Fruit fly (Drosophila melanogaster): Measurements from ENCODE around the gene csw.

The csw gene

DNA sequence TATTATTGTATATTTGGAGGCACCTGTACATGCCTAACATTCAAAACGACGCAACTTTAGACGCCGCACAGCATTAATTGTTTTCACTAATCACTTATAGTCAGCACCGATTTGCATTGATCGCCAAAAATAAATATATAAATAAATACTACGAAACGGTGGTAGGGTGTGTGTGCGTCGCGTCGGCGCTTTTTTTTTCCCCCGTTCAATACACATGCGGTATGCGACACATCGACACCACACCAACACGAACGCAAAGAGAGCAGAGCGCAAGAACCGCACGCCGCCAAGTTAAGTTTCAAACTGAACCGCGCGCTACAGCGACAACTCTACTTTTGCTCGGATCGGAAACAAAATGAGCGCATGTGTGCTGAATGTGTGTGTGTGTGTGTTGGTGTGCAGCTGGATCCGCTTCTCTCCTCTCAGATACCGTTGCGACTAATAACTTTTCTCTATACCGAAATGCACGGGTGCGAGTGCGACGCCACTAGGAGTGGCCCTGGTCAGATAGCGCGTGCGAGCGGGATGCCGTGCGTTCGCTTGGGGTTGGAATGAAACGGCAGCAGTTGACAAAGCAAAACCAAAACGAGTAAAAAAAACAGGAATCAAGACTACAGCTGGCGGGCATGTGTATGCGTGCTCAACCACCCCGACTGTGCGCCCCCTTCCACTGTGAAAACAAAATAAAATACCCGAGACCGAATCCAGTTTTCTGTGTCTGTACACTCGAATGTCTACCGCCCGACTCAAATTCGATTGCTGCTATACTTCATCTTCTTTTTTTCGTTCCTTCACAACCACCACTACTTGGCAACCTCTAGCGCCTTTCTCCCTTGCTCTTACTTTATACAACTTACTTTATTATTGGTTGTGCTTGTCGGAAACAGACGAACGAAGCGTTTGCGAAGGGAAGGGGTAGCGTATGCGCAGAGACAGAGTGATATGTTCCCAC, 29.3 kb downstream of the csw start, which contains the start of gene ph-d (continued):
- no peak for TF ChIP-seq CG3838 (GFP tag; optimal IDR thresholded peaks at IDR 0.05)
- peak; percentile 31 for TF ChIP-seq CG16815 (GFP tag; optimal IDR thresholded peaks at IDR 0.05)
- 0 out of 2 replicates have a peak, but pooled peaks have one; percentile 5 for TF ChIP-seq wdn (GFP tag; IDR thresholded peaks at IDR 0.05)
- TF ChIP-seq CG10431 (GFP tag; optimal IDR thresholded peaks at IDR 0.05), result peak; percentile 36
- TF ChIP-seq CG12942 (GFP tag; optimal IDR thresholded peaks at IDR 0.05), result no peak
- no peak for TF ChIP-seq CG7928 (GFP tag; optimal IDR thresholded peaks at IDR 0.05)
- TF ChIP-seq HLHmδ (GFP tag; optimal IDR thresholded peaks at IDR 0.05), result peak; percentile 38
- TF ChIP-seq Spps (tag; optimal IDR thresholded peaks at IDR 0.05), result no peak
- TF ChIP-seq CG9876 (GFP tag; optimal IDR thresholded peaks at IDR 0.05), result no peak
- TF ChIP-seq CG18262 (tag; optimal IDR thresholded peaks at IDR 0.05), result peak; percentile 59
- no peak for TF ChIP-seq rib (GFP tag; IDR thresholded peaks at IDR 0.05)
- no peak for TF ChIP-seq run (tag; optimal IDR thresholded peaks at IDR 0.05)
- TF ChIP-seq CG31441 (GFP tag; IDR thresholded peaks at IDR 0.05), result peak; percentile 63
- no peak for TF ChIP-seq crc (GFP tag; optimal IDR thresholded peaks at IDR 0.05)
- peak; percentile 92 for TF ChIP-seq sens (GFP tag)
- no peak for TF ChIP-seq CG9609 (GFP tag; optimal IDR thresholded peaks at IDR 0.05)
- TF ChIP-seq Aef1 (GFP tag; IDR thresholded peaks at IDR 0.05), result peak; percentile 37; the same call in 1 of the 3 replicates
- TF ChIP-seq CG3847 (GFP tag; IDR thresholded peaks at IDR 0.05), result no peak
- TF ChIP-seq sc (optimal IDR thresholded peaks at IDR 0.05), result no peak
- peak; percentile 62 for TF ChIP-seq sc (GFP tag; optimal IDR thresholded peaks at IDR 0.05)
- TF ChIP-seq CG9437 (GFP tag; optimal IDR thresholded peaks at IDR 0.05), result peak; percentile 25
- TF ChIP-seq onecut (GFP tag; IDR thresholded peaks at IDR 0.05), result peak; percentile 19; the same call in 1 of the 2 replicates
- peak in 1 of 2 experiments; percentile 7 for TF ChIP-seq dpn (GFP tag; optimal IDR thresholded peaks at IDR 0.05)
- TF ChIP-seq unpg (GFP tag; optimal IDR thresholded peaks at IDR 0.05), result peak; percentile 54
- no peak for TF ChIP-seq hkb (optimal IDR thresholded peaks at IDR 0.05)
- peak; percentile 60 for TF ChIP-seq hkb (GFP tag; IDR thresholded peaks at IDR 0.05)
- no peak for TF ChIP-seq Doc3 (GFP tag; IDR thresholded peaks at IDR 0.05; ENCODE audit: partially characterized antibody)
- TF ChIP-seq gt (GFP tag; IDR thresholded peaks at IDR 0.05), result no peak
- no peak for TF ChIP-seq ase (GFP tag; IDR thresholded peaks at IDR 0.05)
- peak; percentile 13 for TF ChIP-seq pzg (GFP tag; optimal IDR thresholded peaks at IDR 0.05)
- TF ChIP-seq exex (tag; optimal IDR thresholded peaks at IDR 0.05), result peak; percentile 30
- 0 out of 3 replicates have a peak, but pooled peaks have one; percentile 33 for TF ChIP-seq HLH4C (GFP tag; IDR thresholded peaks at IDR 0.05; ENCODE audit: partially characterized antibody)
- no peak for TF ChIP-seq gcm2 (GFP tag; optimal IDR thresholded peaks at IDR 0.05)
- TF ChIP-seq CTCF (GFP tag; optimal IDR thresholded peaks at IDR 0.05), result peak; percentile 40
- no peak for TF ChIP-seq CG12236 (GFP tag; optimal IDR thresholded peaks at IDR 0.05)
- TF ChIP-seq CG2199 (GFP tag; IDR thresholded peaks at IDR 0.05), result peak; percentile 42; the same call in 1 of the 3 replicates
- TF ChIP-seq gem (tag; optimal IDR thresholded peaks at IDR 0.05), result peak; percentile 74
- no peak for TF ChIP-seq al (GFP tag; IDR thresholded peaks at IDR 0.05)
- TF ChIP-seq Awh (GFP tag; IDR thresholded peaks at IDR 0.05), result no peak
- TF ChIP-seq sug (tag; optimal IDR thresholded peaks at IDR 0.05), result peak; percentile 56
- no peak for TF ChIP-seq chn (GFP tag; optimal IDR thresholded peaks at IDR 0.05)
- TF ChIP-seq nmo (GFP tag; optimal IDR thresholded peaks at IDR 0.05), result peak; percentile 59
- TF ChIP-seq nerfin-1 (tag; optimal IDR thresholded peaks at IDR 0.05), result peak; percentile 17
- TF ChIP-seq CG11085 (GFP tag; IDR thresholded peaks at IDR 0.05), result no peak
- no peak for TF ChIP-seq Ravus (GFP tag; IDR thresholded peaks at IDR 0.05)
- TF ChIP-seq CoRest (tag; optimal IDR thresholded peaks at IDR 0.05), result peak; percentile 22
- TF ChIP-seq CG7745 (tag; optimal IDR thresholded peaks at IDR 0.05), result no peak
- peak; percentile 42 for TF ChIP-seq grau (tag; optimal IDR thresholded peaks at IDR 0.05)
- peak; percentile 99 for TF ChIP-seq D19A (tag; optimal IDR thresholded peaks at IDR 0.05)
- peak; percentile 25; the same call in 1 of the 2 replicates for TF ChIP-seq CG14667 (GFP tag; IDR thresholded peaks at IDR 0.05)

Measured in whole organism, embryonic.